3 fruit fly cellular contexts compared by ENCODE assay signal in the genomic region with DNA sequence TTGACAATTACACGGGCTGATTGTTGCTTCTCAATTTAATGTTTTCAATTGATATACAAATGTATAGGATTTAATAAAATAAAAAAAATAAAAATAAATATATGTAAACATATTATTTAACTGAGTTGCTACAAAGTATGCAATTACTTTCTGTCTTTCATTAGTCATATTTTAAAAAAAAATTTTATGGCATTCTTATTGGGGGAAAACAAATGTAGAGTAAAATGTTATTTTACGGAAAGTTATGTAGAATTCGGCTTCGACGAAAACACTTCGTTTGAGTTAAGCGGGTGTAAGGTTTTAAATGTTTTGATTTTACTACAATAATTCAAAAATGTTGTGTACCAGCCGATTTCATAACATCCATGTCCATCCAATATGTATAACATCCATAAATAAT.
TF ChIP-seq lines count a peak whose summit lies in the region.

No protein-coding gene starts in this region.

- peak; percentile 73 for TF ChIP-seq CTCF in whole organism, embryonic (GFP tag; optimal IDR thresholded peaks at IDR 0.05; lab: Kevin White, UChicago)

TF ChIP-seq in whole organism, embryonic, 481 proteins besides CTCF, POLR2A, EP300 and RAD21:
- TF ChIP-seq Neu2 (GFP tag; optimal IDR thresholded peaks at IDR 0.05; lab: Kevin White, UChicago; ENCODE audit: borderline replicate concordance) (no peak), Bgb (GFP tag; IDR thresholded peaks at IDR 0.05; lab: Robert Waterston, UW; ENCODE audit: partially characterized antibody) (peak; percentile 66), stwl (tag; optimal IDR thresholded peaks at IDR 0.05; lab: Kevin White, UChicago) (peak; percentile 37), amos (GFP tag; IDR thresholded peaks at IDR 0.05; lab: Robert Waterston, UW; ENCODE audit: partially characterized antibody) (peak; percentile 32; the same call in 1 of the 2 replicates), CG2199 (GFP tag; IDR thresholded peaks at IDR 0.05; lab: Robert Waterston, UW) (0 out of 3 replicates have a peak, but pooled peaks have one; percentile 53)

TF ChIP-seq in whole organism, pupa, 21 proteins besides CTCF, POLR2A, EP300 and RAD21:
- no peak for TF ChIP-seq CG15710 (tag; optimal IDR thresholded peaks at IDR 0.05; lab: Kevin White, UChicago)
- no peak for TF ChIP-seq rn (GFP tag; IDR thresholded peaks at IDR 0.05; lab: Robert Waterston, UW)
- TF ChIP-seq CG17806 (tag; optimal IDR thresholded peaks at IDR 0.05; lab: Kevin White, UChicago), result no peak
- TF ChIP-seq D1 (tag; optimal IDR thresholded peaks at IDR 0.05; lab: Kevin White, UChicago), result peak; percentile 81

TF ChIP-seq in whole organism, wandering third instar larva, 38 proteins besides CTCF, POLR2A, EP300 and RAD21:
- TF ChIP-seq br (GFP tag; optimal IDR thresholded peaks at IDR 0.05; lab: Kevin White, UChicago), result no peak
- peak; percentile 42 for TF ChIP-seq N (GFP tag; optimal IDR thresholded peaks at IDR 0.05; lab: Kevin White, UChicago)
- TF ChIP-seq Myc (optimal IDR thresholded peaks at IDR 0.05; lab: Kevin White, UChicago), result peak; percentile 72
